Fruit fly (Drosophila melanogaster): ENCODE measurements around the gene CG10565.

DNA sequence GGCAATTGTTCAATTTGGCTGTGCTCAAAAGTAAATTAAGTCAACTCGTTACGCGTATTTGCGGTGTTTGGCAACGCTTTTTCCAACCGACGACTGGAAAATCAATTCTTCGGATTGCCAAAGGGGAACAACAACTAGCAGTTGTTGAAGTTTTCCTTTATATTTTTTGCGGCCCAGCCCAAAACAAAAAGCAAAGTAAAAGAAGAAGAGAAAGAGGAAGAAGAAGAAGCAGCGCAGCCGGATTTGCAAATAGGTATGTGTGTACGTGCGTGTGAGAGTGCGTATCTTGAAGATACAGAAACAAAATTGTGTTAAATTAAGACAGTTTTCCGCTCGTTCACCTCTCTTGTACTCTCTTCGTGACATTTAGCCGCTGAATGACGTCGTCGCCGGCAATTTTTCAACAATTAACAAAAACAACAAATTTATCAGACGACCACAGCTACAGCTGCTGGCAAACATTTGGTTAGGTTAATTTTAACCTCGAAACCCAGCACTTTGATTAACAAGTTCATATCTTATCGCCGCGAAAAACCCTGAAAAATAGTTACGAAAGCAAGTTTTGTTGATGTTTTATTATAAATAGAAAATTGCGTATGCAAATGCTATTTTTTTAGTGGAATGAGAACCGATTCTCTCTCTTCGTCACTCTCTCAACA, 40.3 kb upstream of the CG10565 start:
- TF ChIP-seq tj (GFP tag; optimal IDR thresholded peaks at IDR 0.05) = no peak
- no peak for TF ChIP-seq kay (GFP tag; ENCODE audit: borderline replicate concordance)
- no peak for TF ChIP-seq CG11617 (GFP tag; optimal IDR thresholded peaks at IDR 0.05)
- TF ChIP-seq cic (GFP tag; optimal IDR thresholded peaks at IDR 0.05) = no peak
- TF ChIP-seq pad (GFP tag; optimal IDR thresholded peaks at IDR 0.05) = no peak
- TF ChIP-seq CG12768 (GFP tag; optimal IDR thresholded peaks at IDR 0.05) = no peak
- TF ChIP-seq bab1 (GFP tag; optimal IDR thresholded peaks at IDR 0.05) = no peak
- no peak for TF ChIP-seq CG1620 (GFP tag; optimal IDR thresholded peaks at IDR 0.05)
- no peak for TF ChIP-seq CG7045 (GFP tag; optimal IDR thresholded peaks at IDR 0.05)
- TF ChIP-seq toe (GFP tag; optimal IDR thresholded peaks at IDR 0.05) = no peak
- no peak for TF ChIP-seq Clk (GFP tag; optimal IDR thresholded peaks at IDR 0.05)
- TF ChIP-seq CG33017 (tag; optimal IDR thresholded peaks at IDR 0.05) = no peak
- TF ChIP-seq cnc (optimal IDR thresholded peaks at IDR 0.05) = no peak
- TF ChIP-seq Hr96 (GFP tag; optimal IDR thresholded peaks at IDR 0.05) = no peak
